Fruit fly (Drosophila melanogaster) ovary, adult (tissue): ENCODE data around the gene Tsp26A.

Experiments
- CG17801 ChIP-seq: fragments of 200-800 bp; optimal IDR thresholded peaks from 2 replicates; lab custom pipeline; 2019; ENCODE audit warnings: missing biosample characterization, mild to moderate bottlenecking, missing genetic modification characterization, moderate library complexity; ENCODE audit not compliant: partially characterized antibody

Gene Tsp26A

dm6 chr2L:6034344-6034743, 34.3 kb downstream of the Tsp26A start, which contains the start of gene CG9109:
Gene CG9109 (minus strand): TSS chr2L:6034423.
- no peak for TF ChIP-seq CG17801 (GFP tag; lab: Kevin White, UChicago)

- no peak for TF ChIP-seq CG17801 (GFP tag; lab: Kevin White, UChicago)
These were observed 35.1 kb downstream of the Tsp26A start for dm6 chr2L:6035155-6035554.

- no peak for TF ChIP-seq CG17801 (GFP tag; lab: Kevin White, UChicago)
These were observed 36.7 kb downstream of the Tsp26A start, which contains the start of gene mtm for dm6 chr2L:6036710-6037109. Gene mtm (minus strand): TSS chr2L:6037015.

dm6 chr2L:6037830-6038229, 37.8 kb downstream of the Tsp26A start, which contains the start of the genes CG9117 and CG31643:
Gene CG9117 (minus strand): TSS chr2L:6037902.
Gene CG31643 (plus strand): TSS chr2L:6038117.
- peak; percentile 70 for TF ChIP-seq CG17801 (GFP tag; lab: Kevin White, UChicago)

DNA sequence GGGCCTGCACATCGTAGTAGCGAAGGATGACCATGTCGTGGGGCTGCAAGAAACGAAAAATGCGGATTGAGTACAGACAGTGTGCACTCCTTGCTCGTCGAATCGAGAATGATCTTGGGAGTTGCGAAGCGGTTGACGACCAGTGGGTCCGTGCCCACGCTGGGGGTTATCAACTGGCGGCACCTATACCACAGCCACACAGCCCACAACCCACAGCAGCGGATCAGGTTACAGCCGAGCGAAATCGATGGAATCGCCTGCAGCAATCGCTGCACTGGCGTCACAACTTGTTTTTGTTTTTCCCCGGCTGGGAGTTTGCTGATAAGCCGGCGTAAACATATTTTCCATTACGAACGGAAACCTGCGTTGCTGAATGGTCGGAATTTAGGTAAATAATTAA, 45.5 kb downstream of the Tsp26A start:
- no peak for TF ChIP-seq CG17801 (GFP tag; lab: Kevin White, UChicago)

DNA sequence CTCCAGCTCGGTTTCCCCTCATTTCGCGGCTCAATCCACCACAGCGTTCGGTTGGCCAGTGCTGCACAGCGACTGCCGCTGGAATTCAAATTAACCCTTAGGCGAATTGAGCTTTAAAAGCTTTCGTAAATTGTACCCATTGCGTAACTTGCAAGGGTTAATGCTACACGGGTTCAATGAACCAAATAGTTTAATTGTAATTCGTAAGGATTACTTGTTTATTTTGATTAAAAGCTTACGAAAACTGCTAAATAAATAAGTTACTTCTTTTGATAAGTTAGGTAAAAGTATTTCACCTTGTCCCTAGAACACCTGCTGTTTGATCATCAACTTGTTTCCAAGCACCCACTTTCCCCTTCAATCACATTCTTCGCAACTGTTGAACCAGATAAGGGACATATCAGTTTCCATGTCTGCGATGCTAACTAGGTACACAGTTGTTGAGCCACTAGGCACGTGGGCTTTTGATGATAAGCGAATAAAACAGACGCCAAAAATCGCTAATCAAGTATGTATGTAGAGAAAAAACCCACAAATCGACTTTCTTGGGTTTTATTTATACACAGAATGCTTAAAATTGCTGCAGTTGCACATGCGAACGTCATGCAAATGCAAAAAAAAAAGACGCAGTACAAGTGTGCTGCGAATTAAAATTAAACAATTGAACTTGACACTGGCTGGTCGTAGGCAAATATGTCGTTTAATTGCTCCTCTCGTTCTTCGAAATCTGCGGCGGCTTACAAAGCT, 46.1 kb downstream of the Tsp26A start, which contains the start of gene Pfas:
Pfas (minus strand) TSS at position 79 of the 747 bp plus-strand sequence.
- peak; percentile 67 for TF ChIP-seq CG17801 (GFP tag; lab: Kevin White, UChicago)

dm6 chr2L:6046865-6047264, 46.8 kb downstream of the Tsp26A start:
- no peak for TF ChIP-seq CG17801 (GFP tag; lab: Kevin White, UChicago)

DNA sequence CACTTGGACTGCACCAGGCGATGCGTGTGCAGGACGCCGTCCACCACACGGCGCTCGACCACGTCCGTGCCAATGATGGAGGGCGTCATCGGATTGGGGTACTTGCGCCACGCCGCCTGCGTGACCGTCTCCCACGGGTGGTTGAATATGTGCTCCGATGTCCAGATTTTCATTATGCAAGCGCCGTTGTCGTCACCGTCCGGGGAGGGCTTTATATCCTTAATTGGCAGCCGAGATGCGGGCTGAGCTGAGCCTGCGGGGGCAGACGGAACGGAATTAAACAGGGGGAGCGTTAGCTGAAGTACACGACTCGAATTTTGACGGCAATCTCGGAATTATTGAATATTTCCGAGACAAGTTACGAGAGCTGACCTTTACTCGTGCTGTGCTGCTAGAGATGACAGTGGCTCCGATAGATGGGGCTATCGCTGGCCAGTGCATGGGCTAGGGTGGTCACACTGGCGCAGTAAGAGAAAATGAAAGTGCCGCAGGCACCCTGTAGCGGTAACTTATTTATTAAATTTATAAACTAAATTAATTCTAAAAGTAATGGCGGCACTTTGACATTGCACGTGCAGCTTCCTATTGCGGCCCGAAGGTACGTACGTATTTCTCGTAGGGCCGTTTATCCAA, 47.6 kb downstream of the Tsp26A start, which contains the start of gene IPIP:
IPIP (plus strand) TSS at position 475 of the 633 bp plus-strand sequence.
- TF ChIP-seq CG17801 (GFP tag; lab: Kevin White, UChicago) = peak; percentile 75

dm6 chr2L:6048542-6048941, 48.5 kb downstream of the Tsp26A start, which contains the start of the genes CG34179 and slmo:
Gene CG34179 (minus strand): TSS chr2L:6048706.
Gene slmo (minus strand): TSS chr2L:6048706.
- TF ChIP-seq CG17801 (GFP tag; lab: Kevin White, UChicago) = no peak

DNA sequence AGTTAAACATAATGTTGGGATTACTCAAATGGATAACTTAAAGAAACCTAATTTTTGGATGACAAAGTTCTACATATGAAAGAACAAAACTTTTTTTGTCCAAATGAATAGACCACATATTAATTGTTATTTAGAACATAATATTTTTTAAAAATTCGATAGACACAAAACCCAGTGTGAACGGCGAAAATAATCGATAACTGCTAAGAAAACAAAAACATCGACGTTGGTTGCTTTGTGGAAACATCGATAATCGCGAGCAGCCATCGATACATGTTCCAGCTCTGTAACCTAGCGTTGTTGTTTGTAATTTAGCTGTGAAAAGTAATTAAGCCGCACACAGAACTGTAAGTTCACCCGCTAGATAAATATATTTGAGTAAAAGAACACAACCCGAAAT, 50.5 kb downstream of the Tsp26A start, which contains the start of gene CG9135:
CG9135 (plus strand) TSS at position 226 of the 400 bp plus-strand sequence.
- TF ChIP-seq CG17801 (GFP tag; lab: Kevin White, UChicago) = no peak

dm6 chr2L:6051212-6051621, 51.2 kb downstream of the Tsp26A start:
- peak; percentile 96 for TF ChIP-seq CG17801 (GFP tag; lab: Kevin White, UChicago)
